Fruit fly (Drosophila melanogaster) whole organism, pupa: ENCODE measurements around the gene RpS3A.

Experiments
- CG10348 ChIP-seq: fragments of 200-800 bp; sonication (Bioruptor generic); IDR thresholded peaks from 2 replicates; pipeline ENCODE4 v1.3.6; 2022; ENCODE audit warnings: missing biosample characterization, missing genetic modification characterization
- CG12605 ChIP-seq: fragments of 200-800 bp; sonication (Bioruptor generic); IDR thresholded peaks from 2 replicates; pipeline ENCODE4 v1.3.6; 2022; ENCODE audit warnings: missing biosample characterization, missing genetic modification characterization
- CG13204 ChIP-seq: fragments of 200-800 bp; sonication (Bioruptor generic); optimal IDR thresholded peaks from 2 replicates; lab custom pipeline; 2018; ENCODE audit warnings: missing biosample characterization, mild to moderate bottlenecking, missing genetic modification characterization, moderate library complexity
- CG14655 ChIP-seq: fragments of 200-800 bp; sonication (Bioruptor generic); optimal IDR thresholded peaks from 3 replicates; lab custom pipeline; 2017; ENCODE audit warnings: mild to moderate bottlenecking, missing biosample characterization, missing genetic modification reagents, missing genetic modification characterization
- CG15710 ChIP-seq: fragments of 200-800 bp; sonication (Bioruptor generic); optimal IDR thresholded peaks from 2 replicates; lab custom pipeline; 2018; ENCODE audit warnings: missing biosample characterization, mild to moderate bottlenecking, missing genetic modification characterization, moderate library complexity
- CG17806 ChIP-seq: fragments of 200-800 bp; sonication (Bioruptor generic); optimal IDR thresholded peaks from 2 replicates; lab custom pipeline; 2018; ENCODE audit warnings: missing biosample characterization, mild to moderate bottlenecking, missing genetic modification characterization, moderate library complexity
- CG32121 ChIP-seq: fragments of 200-800 bp; sonication (Bioruptor generic); IDR thresholded peaks from 2 replicates; pipeline ENCODE4 v1.3.6; 2022; ENCODE audit warnings: missing biosample characterization, missing genetic modification characterization
- CG34367 ChIP-seq: fragments of 200-800 bp; sonication (Bioruptor generic); optimal IDR thresholded peaks from 2 replicates; lab custom pipeline; 2018; ENCODE audit warnings: missing biosample characterization, mild to moderate bottlenecking, missing genetic modification characterization
- CG4496 ChIP-seq: fragments of 200-800 bp; sonication (Bioruptor generic); IDR thresholded peaks from 3 replicates; pipeline ENCODE4 v1.3.6; 2022; ENCODE audit warnings: missing biosample characterization, missing genetic modification characterization
- CG8159 ChIP-seq: fragments of 200-800 bp; sonication (Bioruptor generic); optimal IDR thresholded peaks from 3 replicates; lab custom pipeline; 2018; ENCODE audit warnings: missing biosample characterization, mild to moderate bottlenecking, missing genetic modification characterization, moderate library complexity
- CG8301 ChIP-seq: fragments of 200-800 bp; sonication (Bioruptor generic); optimal IDR thresholded peaks from 2 replicates; lab custom pipeline; 2018; ENCODE audit warnings: missing biosample characterization, mild to moderate bottlenecking, missing genetic modification characterization
- CG9948 ChIP-seq: fragments of 200-800 bp; sonication (Bioruptor generic); optimal IDR thresholded peaks from 2 replicates; lab custom pipeline; 2018; ENCODE audit warnings: missing biosample characterization, mild to moderate bottlenecking, missing genetic modification characterization, moderate library complexity
- D1 ChIP-seq: fragments of 200-800 bp; sonication (Bioruptor generic); optimal IDR thresholded peaks from 2 replicates; lab custom pipeline; 2018; ENCODE audit warnings: missing biosample characterization, mild to moderate bottlenecking, missing genetic modification characterization, moderate library complexity
- EcR ChIP-seq: fragments of 200-800 bp; sonication (Bioruptor generic); optimal IDR thresholded peaks from 3 replicates; lab custom pipeline; 2019; ENCODE audit warnings: missing biosample characterization, missing genetic modification characterization, mild to moderate bottlenecking, moderate library complexity, missing genetic modification reagents
- Ets98B ChIP-seq: fragments of 200-800 bp; sonication (Bioruptor generic); IDR thresholded peaks from 2 replicates; pipeline ENCODE4 v1.3.6; 2022; ENCODE audit warnings: missing biosample characterization, missing genetic modification characterization
- Pif1A ChIP-seq: fragments of 200-800 bp; sonication (Bioruptor generic); optimal IDR thresholded peaks from 3 replicates; lab custom pipeline; 2016; ENCODE audit warnings: missing biosample characterization, missing genetic modification characterization
- Pif1B ChIP-seq: fragments of 200-800 bp; sonication (Bioruptor generic); optimal IDR thresholded peaks from 3 replicates; lab custom pipeline; 2016; ENCODE audit warnings: missing biosample characterization, missing genetic modification characterization
- Snoo ChIP-seq: fragments of 200-800 bp; sonication (Bioruptor generic); optimal IDR thresholded peaks from 3 replicates; lab custom pipeline; 2017; ENCODE audit warnings: missing biosample characterization, mild to moderate bottlenecking, missing genetic modification characterization, inconsistent platforms
- fd96Ca ChIP-seq: fragments of 200-800 bp; sonication (Bioruptor generic); IDR thresholded peaks from 3 replicates; pipeline ENCODE4 v1.3.6; 2022; ENCODE audit warnings: missing biosample characterization, missing genetic modification characterization
- gl ChIP-seq: fragments of 200-800 bp; sonication (Bioruptor generic); optimal IDR thresholded peaks from 2 replicates; lab custom pipeline; 2018; ENCODE audit warnings: missing biosample characterization, mild to moderate bottlenecking, missing genetic modification characterization
- rn ChIP-seq: fragments of 200-800 bp; sonication (Bioruptor generic); IDR thresholded peaks from 2 replicates; pipeline ENCODE4 v1.3.6; 2022; ENCODE audit warnings: missing biosample characterization, missing genetic modification characterization

The RpS3A gene

dm6 chr4:54633-55032, 12.4 kb downstream of the RpS3A start:
- no peak for TF ChIP-seq D1
- TF ChIP-seq CG17806, result no peak
- no peak for TF ChIP-seq CG13204 (GFP tag; lab: Kevin White, UChicago)
- no peak for TF ChIP-seq Pif1B (GFP tag; lab: Kevin White, UChicago)
- no peak for TF ChIP-seq CG4496 (GFP tag; lab: Robert Waterston, UW)
- TF ChIP-seq CG14655 (GFP tag; lab: Kevin White, UChicago), result no peak
- no peak for TF ChIP-seq CG8159 (tag; lab: Kevin White, UChicago)
- no peak for TF ChIP-seq EcR (GFP tag; lab: Kevin White, UChicago)
- TF ChIP-seq Ets98B, result no peak
- no peak for TF ChIP-seq gl (tag; lab: Kevin White, UChicago)
- no peak for TF ChIP-seq fd96Ca
- TF ChIP-seq CG8301 (tag; lab: Kevin White, UChicago), result no peak
- TF ChIP-seq CG15710 (tag; lab: Kevin White, UChicago), result no peak

- TF ChIP-seq CG10348 (GFP tag; lab: Robert Waterston, UW), result no peak
Observed at dm6 chr4:46942-47527, 20.0 kb downstream of the RpS3A start.

- TF ChIP-seq fd96Ca (no peak), CG4496 (GFP tag; lab: Robert Waterston, UW) (no peak), Pif1A (GFP tag; lab: Kevin White, UChicago) (no peak), CG32121 (GFP tag; lab: Robert Waterston, UW) (no peak), CG12605 (no peak), CG14655 (GFP tag; lab: Kevin White, UChicago) (no peak), Pif1B (GFP tag; lab: Kevin White, UChicago) (no peak), CG13204 (GFP tag; lab: Kevin White, UChicago) (no peak), D1 (no peak)
Observed at dm6 chr4:46484-46883, 20.5 kb downstream of the RpS3A start.

dm6 chr4:44780-45179, 22.2 kb downstream of the RpS3A start:
- TF ChIP-seq CG12605 (no peak), CG4496 (GFP tag; lab: Robert Waterston, UW) (no peak), CG14655 (GFP tag; lab: Kevin White, UChicago) (no peak), CG8301 (tag; lab: Kevin White, UChicago) (no peak), CG8159 (tag; lab: Kevin White, UChicago) (no peak), Ets98B (no peak), CG15710 (tag; lab: Kevin White, UChicago) (no peak), rn (GFP tag; lab: Robert Waterston, UW) (no peak), CG9948 (tag; lab: Kevin White, UChicago) (no peak), EcR (GFP tag; lab: Kevin White, UChicago) (no peak), Pif1A (GFP tag; lab: Kevin White, UChicago) (no peak), CG17806 (no peak), gl (tag; lab: Kevin White, UChicago) (no peak), fd96Ca (no peak), CG13204 (GFP tag; lab: Kevin White, UChicago) (no peak), Snoo (tag; lab: Kevin White, UChicago) (no peak), CG10348 (GFP tag; lab: Robert Waterston, UW) (no peak)

dm6 chr4:43936-44260, 23.1 kb downstream of the RpS3A start:
- TF ChIP-seq D1 (no peak), Pif1B (GFP tag; lab: Kevin White, UChicago) (no peak), CG10348 (GFP tag; lab: Robert Waterston, UW) (no peak), Pif1A (GFP tag; lab: Kevin White, UChicago) (no peak), CG15710 (tag; lab: Kevin White, UChicago) (no peak), CG32121 (GFP tag; lab: Robert Waterston, UW) (no peak), EcR (GFP tag; lab: Kevin White, UChicago) (no peak), gl (tag; lab: Kevin White, UChicago) (no peak), rn (GFP tag; lab: Robert Waterston, UW) (no peak), Ets98B (no peak), CG13204 (GFP tag; lab: Kevin White, UChicago) (no peak), CG12605 (no peak), Snoo (tag; lab: Kevin White, UChicago) (no peak), CG8159 (tag; lab: Kevin White, UChicago) (no peak)

- TF ChIP-seq CG15710 (tag; lab: Kevin White, UChicago) (peak; percentile 26), rn (GFP tag; lab: Robert Waterston, UW) (no peak), CG34367 (tag; lab: Kevin White, UChicago) (peak; percentile 18), D1 (peak; percentile 57), CG10348 (GFP tag; lab: Robert Waterston, UW) (no peak), Pif1B (GFP tag; lab: Kevin White, UChicago) (no peak), Pif1A (GFP tag; lab: Kevin White, UChicago) (no peak), CG17806 (no peak), CG13204 (GFP tag; lab: Kevin White, UChicago) (no peak), fd96Ca (no peak), Ets98B (no peak), CG8159 (tag; lab: Kevin White, UChicago) (no peak)
Observed at dm6 chr4:43179-43935, 23.6 kb downstream of the RpS3A start, which contains the start of gene PlexB. Gene PlexB, minus strand, starts transcription at chr4:43778.
